Worm (Caenorhabditis elegans) whole organism, midembryonic: Measurements from ENCODE around the gene mks-3.

Experiments used
- klf-2 ChIP-seq: fragments of 200-800 bp; sonication (Bioruptor generic); conservative IDR thresholded peaks from 2 replicates; pipeline ENCODE4 v1.3.6; 2022; ENCODE audit warnings: missing genetic modification reagents, missing genetic modification characterization, missing compliant biosample characterization
- ref-1 ChIP-seq: fragments of 200-800 bp; sonication (Bioruptor generic); conservative IDR thresholded peaks from 2 replicates; pipeline ENCODE4 v1.3.6; 2022; ENCODE audit warnings: missing genetic modification reagents, missing genetic modification characterization, missing compliant biosample characterization
- tab-1 ChIP-seq: fragments of 200-800 bp; sonication (Bioruptor generic); IDR thresholded peaks from 2 replicates; pipeline ENCODE4 v1.3.6; 2022; ENCODE audit warnings: missing genetic modification characterization, missing compliant biosample characterization

- TF ChIP-seq ref-1 (no peak), tab-1 (GFP tag; lab: Robert Waterston, UW) (no peak), klf-2 (no peak)
These were observed 36.2 kb downstream of the mks-3 start for ce11 chrII:7547269-7547668.
